Fruit fly (Drosophila melanogaster) whole organism, wandering third instar larva: ENCODE results near the gene Targ3.

Experiments
- Abd-B ChIP-seq: fragments of >200 bp; optimal IDR thresholded peaks from 2 replicates; lab custom pipeline; 2017; ENCODE audit warnings: missing biosample characterization, missing genetic modification characterization
- CrebA ChIP-seq: fragments of 200-800 bp; sonication (Bioruptor generic); optimal IDR thresholded peaks from 2 replicates; lab custom pipeline; 2016; ENCODE audit warnings: missing biosample characterization, mild to moderate bottlenecking, missing genetic modification characterization, borderline replicate concordance
- Dfd ChIP-seq: fragments of >200 bp; optimal IDR thresholded peaks from 2 replicates; lab custom pipeline; 2017; ENCODE audit warnings: missing biosample characterization, missing genetic modification characterization
- Dif ChIP-seq: fragments of 200-275, 200-300 bp; sonication (Bioruptor generic); optimal IDR thresholded peaks from 2 replicates; lab custom pipeline; 2018; ENCODE audit warnings: missing biosample characterization, missing genetic modification characterization; ENCODE audit not compliant: partially characterized antibody
- HLH106 ChIP-seq: fragments of 200-800 bp; optimal IDR thresholded peaks from 3 replicates; lab custom pipeline; 2019; ENCODE audit warnings: missing biosample characterization, mild to moderate bottlenecking, missing genetic modification characterization, moderate library complexity
- Hr78 ChIP-seq: fragments of >200 bp; optimal IDR thresholded peaks from 2 replicates; lab custom pipeline; 2017; ENCODE audit warnings: missing biosample characterization, missing genetic modification characterization
- Jra ChIP-seq: sonication (Bioruptor generic); optimal IDR thresholded peaks from 2 replicates; lab custom pipeline; 2016; ENCODE audit warnings: missing biosample characterization, missing genetic modification characterization
- Mio ChIP-seq: sonication (Bioruptor generic); optimal IDR thresholded peaks from 2 replicates; lab custom pipeline; 2016; ENCODE audit warnings: missing biosample characterization, missing genetic modification characterization
- Rel ChIP-seq, 2 experiments: fragments of 200-800 bp; sonication (Bioruptor generic) in 1 of 2; optimal IDR thresholded peaks; 2 replicates in 1 of 2; 3 replicates in 1 of 2; lab custom pipeline; 2016 to 2019; ENCODE audit warnings: mild to moderate bottlenecking in 2 of 2, missing biosample characterization in 2 of 2, missing genetic modification characterization in 2 of 2, moderate library complexity in 1 of 2
- Sp1 ChIP-seq: fragments of 200-800 bp; sonication (Bioruptor generic); optimal IDR thresholded peaks from 3 replicates; lab custom pipeline; 2019; ENCODE audit warnings: missing biosample characterization, mild to moderate bottlenecking, missing genetic modification characterization, moderate library complexity
- Vsx2 ChIP-seq: fragments of 200-300, 225-300 bp; sonication (Bioruptor generic); optimal IDR thresholded peaks from 2 replicates; lab custom pipeline; 2018; ENCODE audit warnings: missing biosample characterization, missing genetic modification characterization; ENCODE audit not compliant: partially characterized antibody
- br ChIP-seq: fragments of 200-800 bp; sonication (Bioruptor generic); optimal IDR thresholded peaks from 2 replicates; lab custom pipeline; 2016; ENCODE audit warnings: missing biosample characterization, missing genetic modification characterization
- brk ChIP-seq: fragments of 200-800 bp; sonication (Bioruptor generic); optimal IDR thresholded peaks from 2 replicates; lab custom pipeline; 2016; ENCODE audit warnings: missing biosample characterization, mild to moderate bottlenecking, missing genetic modification characterization
- dl ChIP-seq, 2 experiments: fragments of 175-275, 200-275 bp in 1 of 2; fragments of 200-275 bp in 1 of 2; sonication (Bioruptor generic); optimal IDR thresholded peaks; lab custom pipeline; 2018; ENCODE audit warnings: mild to moderate bottlenecking in 2 of 2, missing biosample characterization in 2 of 2, missing genetic modification characterization in 2 of 2, moderate library complexity in 2 of 2; ENCODE audit not compliant: partially characterized antibody in 2 of 2, insufficient read depth in 1 of 2
- dsf ChIP-seq: sonication (Bioruptor generic); optimal IDR thresholded peaks from 2 replicates; lab custom pipeline; 2016; ENCODE audit warnings: missing biosample characterization, missing genetic modification characterization, borderline replicate concordance
- ey ChIP-seq: fragments of 200-800 bp; sonication (Bioruptor generic); optimal IDR thresholded peaks from 2 replicates; lab custom pipeline; 2016; ENCODE audit warnings: missing biosample characterization, missing genetic modification characterization
- foxo ChIP-seq, 2 experiments: fragments of 200-800 bp; sonication (Bioruptor generic); optimal IDR thresholded peaks; 2 replicates in 1 of 2; 3 replicates in 1 of 2; lab custom pipeline; 2016 to 2017; ENCODE audit warnings: missing biosample characterization in 2 of 2, missing genetic modification characterization in 2 of 2
- fru ChIP-seq: fragments of 200-800 bp; sonication (Bioruptor generic); optimal IDR thresholded peaks from 3 replicates; lab custom pipeline; 2016; ENCODE audit warnings: missing biosample characterization, mild to moderate bottlenecking, missing genetic modification characterization
- h ChIP-seq: fragments of 200-800 bp; sonication (Bioruptor generic); optimal IDR thresholded peaks from 3 replicates; lab custom pipeline; 2016; ENCODE audit warnings: missing biosample characterization, mild to moderate bottlenecking, missing genetic modification characterization
- jim ChIP-seq: fragments of 175-275, 200-325 bp; sonication (Bioruptor generic); optimal IDR thresholded peaks from 2 replicates; lab custom pipeline; 2016; ENCODE audit warnings: missing biosample characterization, mild to moderate bottlenecking, missing genetic modification characterization
- psq ChIP-seq: fragments of 200-800 bp; sonication (Bioruptor generic); optimal IDR thresholded peaks from 3 replicates; lab custom pipeline; 2017; ENCODE audit warnings: missing biosample characterization, mild to moderate bottlenecking, missing genetic modification characterization, moderate library complexity
- rgr ChIP-seq: fragments of 200-800 bp; sonication (Bioruptor generic); optimal IDR thresholded peaks from 3 replicates; lab custom pipeline; 2016; ENCODE audit warnings: missing biosample characterization, mild to moderate bottlenecking, missing genetic modification characterization
- sage ChIP-seq: fragments of 200-800 bp; sonication (Bioruptor generic); optimal IDR thresholded peaks from 2 replicates; lab custom pipeline; 2016; ENCODE audit warnings: missing biosample characterization, mild to moderate bottlenecking, missing genetic modification characterization
- sv ChIP-seq: fragments of 200-800 bp; sonication (Bioruptor generic); optimal IDR thresholded peaks from 3 replicates; lab custom pipeline; 2016; ENCODE audit warnings: missing biosample characterization, missing genetic modification characterization

The Targ3 gene

dm6 chr3L:21201246-21201896, 4.7 kb downstream of the Targ3 start:
- TF ChIP-seq Dif (GFP tag; lab: Kevin White, UChicago) (no peak), foxo (GFP tag; optimal IDR thresholded peaks at IDR 0.05; lab: Kevin White, UChicago) (no peak), Vsx2 (GFP tag; lab: Kevin White, UChicago) (no peak), fru (GFP tag; lab: Kevin White, UChicago) (no peak), CrebA (GFP tag; lab: Kevin White, UChicago) (no peak), brk (GFP tag; lab: Kevin White, UChicago) (no peak), rgr (GFP tag; lab: Kevin White, UChicago) (no peak), Dfd (GFP tag; lab: Kevin White, UChicago) (no peak), Hr78 (GFP tag; lab: Kevin White, UChicago) (no peak), Sp1 (no peak), Rel (GFP tag; optimal IDR thresholded peaks at IDR 0.05; lab: Kevin White, UChicago) (no peak), Rel (tag; optimal IDR thresholded peaks at IDR 0.05; lab: Kevin White, UChicago) (no peak)

dm6 chr3L:21202029-21202776, 5.6 kb downstream of the Targ3 start:
- TF ChIP-seq HLH106 (tag; lab: Kevin White, UChicago) (no peak), psq (GFP tag; lab: Kevin White, UChicago) (no peak), dsf (no peak), Jra (GFP tag; lab: Kevin White, UChicago) (no peak), foxo (GFP tag; optimal IDR thresholded peaks at IDR 0.05; lab: Kevin White, UChicago) (no peak), ey (GFP tag; lab: Kevin White, UChicago) (no peak), Hr78 (GFP tag; lab: Kevin White, UChicago) (no peak), jim (GFP tag; lab: Kevin White, UChicago) (no peak), sv (GFP tag; lab: Kevin White, UChicago) (no peak), sage (GFP tag; lab: Kevin White, UChicago) (no peak)

- no peak for TF ChIP-seq Sp1
- peak; percentile 65 for TF ChIP-seq Dif (GFP tag; lab: Kevin White, UChicago)
- peak; percentile 37 for TF ChIP-seq psq (GFP tag; lab: Kevin White, UChicago)
- peak in 1 of 2 experiments; percentile 30 for TF ChIP-seq dl (GFP tag; optimal IDR thresholded peaks at IDR 0.05; lab: Kevin White, UChicago; ENCODE audit: insufficient read depth in 1 of 2, partially characterized antibody in 2 of 2)
Observed at dm6 chr3L:21202777-21203282, 6.2 kb downstream of the Targ3 start, which contains the start of the genes Targ1, CG10512 and Targ2. Gene Targ1 (minus strand): TSS chr3L:21202882. Gene CG10512 (plus strand): TSS chr3L:21202920. Gene Targ2 (minus strand): TSS chr3L:21203232.

dm6 chr3L:21204581-21205495, 8.2 kb downstream of the Targ3 start:
- TF ChIP-seq Mio (GFP tag; lab: Kevin White, UChicago) (no peak), Rel (GFP tag; optimal IDR thresholded peaks at IDR 0.05; lab: Kevin White, UChicago) (no peak), Rel (tag; optimal IDR thresholded peaks at IDR 0.05; lab: Kevin White, UChicago) (peak; percentile 54)

- TF ChIP-seq fru (GFP tag; lab: Kevin White, UChicago) = no peak
- no peak for TF ChIP-seq psq (GFP tag; lab: Kevin White, UChicago)
- TF ChIP-seq h = peak; percentile 11
- TF ChIP-seq br (GFP tag; lab: Kevin White, UChicago) = no peak
- TF ChIP-seq Hr78 (GFP tag; lab: Kevin White, UChicago) = no peak
- TF ChIP-seq Vsx2 (GFP tag; lab: Kevin White, UChicago) = no peak
- no peak for TF ChIP-seq jim (GFP tag; lab: Kevin White, UChicago)
- no peak for TF ChIP-seq Abd-B (GFP tag; lab: Kevin White, UChicago)
- TF ChIP-seq CrebA (GFP tag; lab: Kevin White, UChicago) = no peak
- TF ChIP-seq brk (GFP tag; lab: Kevin White, UChicago) = no peak
- TF ChIP-seq Dif (GFP tag; lab: Kevin White, UChicago) = peak; percentile 4
- TF ChIP-seq, all 38 proteins: peak for 2
Observed at dm6 chr3L:21205496-21205824, 8.8 kb downstream of the Targ3 start.
